Fruit fly (Drosophila melanogaster) Kc167 (cell line): ENCODE measurements around the gene Mgstl.

Experiments
- Myc ChIP-seq: fragments of >200 bp; optimal IDR thresholded peaks from 2 replicates; lab custom pipeline; 2017; ENCODE audit warnings: missing external identifiers
- Sin3A ChIP-seq: fragments of >200 bp; optimal IDR thresholded peaks from 2 replicates; lab custom pipeline; 2018; ENCODE audit warnings: missing external identifiers
- h ChIP-seq: fragments of >200 bp; optimal IDR thresholded peaks from 3 replicates; lab custom pipeline; 2018; ENCODE audit warnings: missing external identifiers
- insv ChIP-seq: fragments of >200 bp; optimal IDR thresholded peaks from 3 replicates; lab custom pipeline; 2018; ENCODE audit warnings: missing external identifiers
- psq ChIP-seq: fragments of >200 bp; optimal IDR thresholded peaks from 2 replicates; lab custom pipeline; 2017; ENCODE audit warnings: missing external identifiers
- ttk ChIP-seq: sonication (Bioruptor generic); optimal IDR thresholded peaks from 2 replicates; lab custom pipeline; 2017; ENCODE audit warnings: missing external identifiers

Gene Mgstl

dm6 chrX:21041825-21042224 lies at the start of gene Mgstl:
TSS of gene Mgstl (plus strand) at chrX:21042125.
- TF ChIP-seq Myc (lab: Kevin White, UChicago) (no peak), Sin3A (lab: Kevin White, UChicago) (no peak), h (no peak), ttk (lab: Kevin White, UChicago) (no peak), insv (lab: Kevin White, UChicago) (no peak), psq (lab: Kevin White, UChicago) (no peak)

DNA sequence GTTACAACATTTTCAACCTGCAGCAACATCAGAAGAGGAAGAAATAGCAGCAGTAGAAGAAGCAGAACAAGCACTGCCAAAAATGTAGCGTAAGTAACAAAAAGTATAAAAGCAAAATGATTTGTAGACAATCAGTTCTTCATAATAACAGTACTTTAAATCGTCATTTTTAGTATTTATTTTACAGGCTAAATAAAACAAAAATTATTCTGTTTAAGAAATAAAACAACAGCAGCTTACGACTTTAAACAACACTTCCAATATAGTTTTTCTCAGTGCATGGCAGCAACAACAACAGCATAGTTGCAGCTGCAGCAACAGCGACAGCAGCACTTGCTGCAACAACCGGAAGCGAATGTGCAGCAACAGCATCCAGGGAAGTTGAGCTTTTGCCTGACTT lies 31.4 kb upstream of the Mgstl start:
- TF ChIP-seq Myc (lab: Kevin White, UChicago) (no peak), ttk (lab: Kevin White, UChicago) (no peak), h (no peak), Sin3A (lab: Kevin White, UChicago) (no peak), insv (lab: Kevin White, UChicago) (no peak), psq (lab: Kevin White, UChicago) (no peak)

DNA sequence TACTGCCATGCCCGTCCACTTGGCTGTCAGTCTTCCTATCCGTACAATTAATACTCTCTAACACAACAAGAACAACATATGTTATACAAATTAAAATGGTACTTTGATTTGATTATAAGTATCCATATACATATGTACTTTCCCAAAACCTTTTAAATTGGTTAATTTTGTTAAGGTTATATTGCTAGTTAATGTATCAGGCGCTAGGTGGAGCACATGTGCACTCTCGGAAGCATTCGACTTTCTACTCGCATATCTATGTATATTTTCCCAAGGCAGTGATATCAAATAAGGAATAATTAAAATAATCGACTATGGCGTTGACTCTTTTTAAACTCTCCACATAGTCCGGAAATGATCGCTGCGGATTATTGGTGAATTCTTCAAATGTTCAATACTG lies 24.4 kb upstream of the Mgstl start:
- TF ChIP-seq ttk (lab: Kevin White, UChicago) (no peak), Sin3A (lab: Kevin White, UChicago) (no peak), h (no peak)

DNA sequence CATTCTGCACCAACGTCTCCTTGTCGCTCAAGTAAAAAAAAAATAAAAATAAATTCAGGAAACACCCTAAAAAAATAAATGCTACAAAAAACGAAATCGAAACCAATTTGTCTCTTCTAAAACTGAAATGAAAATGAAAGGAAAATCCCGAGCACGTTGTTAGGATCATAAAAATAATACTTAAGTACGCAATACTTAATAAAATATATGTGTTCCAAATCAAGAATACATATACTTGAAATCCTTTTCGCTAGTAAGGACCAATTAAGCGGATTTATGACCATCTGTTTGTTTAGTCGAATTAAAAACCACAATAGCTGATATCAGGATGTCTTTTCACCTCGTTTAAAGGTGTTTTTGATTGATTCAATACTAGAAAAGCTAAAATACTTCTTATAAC lies 16.1 kb upstream of the Mgstl start, which contains the start of gene r-cup:
Gene r-cup (minus strand): TSS at position 101 of the 400 bp plus-strand sequence.
- TF ChIP-seq ttk (lab: Kevin White, UChicago) (no peak), Myc (lab: Kevin White, UChicago) (no peak), h (no peak), psq (lab: Kevin White, UChicago) (no peak), Sin3A (lab: Kevin White, UChicago) (no peak), insv (lab: Kevin White, UChicago) (no peak)

DNA sequence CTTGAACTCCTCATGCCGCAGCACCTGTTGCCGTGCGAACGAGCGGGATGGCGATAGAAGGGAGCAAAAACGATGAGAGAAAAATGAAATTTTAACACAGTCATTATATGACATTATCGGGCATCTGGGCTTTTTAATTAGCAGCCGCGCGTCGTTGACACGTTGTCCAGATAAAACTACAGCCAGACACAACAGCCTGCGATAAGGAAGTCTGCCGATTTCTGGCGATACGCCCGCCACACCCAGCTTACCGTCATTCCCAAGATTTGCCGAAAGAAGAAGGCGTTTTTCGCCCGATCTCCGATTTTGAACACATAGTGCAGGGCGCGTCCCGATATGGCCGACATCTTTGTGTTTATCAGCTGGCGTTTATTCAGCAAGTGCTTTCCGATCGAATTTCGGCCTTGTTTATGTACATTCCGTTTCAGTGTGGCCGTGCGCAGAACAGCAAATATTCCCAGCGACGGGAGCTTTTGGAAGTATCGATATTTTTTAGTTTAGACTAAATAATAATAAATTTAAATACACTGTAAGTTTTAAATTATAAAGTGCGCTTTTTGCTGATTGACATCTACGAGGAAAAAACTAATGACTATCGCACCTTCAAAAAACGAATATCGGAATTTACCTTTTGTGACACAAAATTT lies 13.9 kb upstream of the Mgstl start, which contains the start of gene CG1532:
Gene CG1532 (minus strand): TSS at position 433 of the 647 bp plus-strand sequence.
- TF ChIP-seq h (no peak), psq (lab: Kevin White, UChicago) (no peak), ttk (lab: Kevin White, UChicago) (no peak), Myc (lab: Kevin White, UChicago) (no peak), insv (lab: Kevin White, UChicago) (no peak), Sin3A (lab: Kevin White, UChicago) (no peak)

dm6 chrX:21031819-21032261 lies 10.1 kb upstream of the Mgstl start, which contains the start of gene CG1529:
TSS of gene CG1529 (minus strand) at chrX:21031950.
- TF ChIP-seq h (no peak), ttk (lab: Kevin White, UChicago) (no peak), insv (lab: Kevin White, UChicago) (no peak), Myc (lab: Kevin White, UChicago) (no peak), psq (lab: Kevin White, UChicago) (no peak), Sin3A (lab: Kevin White, UChicago) (no peak)

DNA sequence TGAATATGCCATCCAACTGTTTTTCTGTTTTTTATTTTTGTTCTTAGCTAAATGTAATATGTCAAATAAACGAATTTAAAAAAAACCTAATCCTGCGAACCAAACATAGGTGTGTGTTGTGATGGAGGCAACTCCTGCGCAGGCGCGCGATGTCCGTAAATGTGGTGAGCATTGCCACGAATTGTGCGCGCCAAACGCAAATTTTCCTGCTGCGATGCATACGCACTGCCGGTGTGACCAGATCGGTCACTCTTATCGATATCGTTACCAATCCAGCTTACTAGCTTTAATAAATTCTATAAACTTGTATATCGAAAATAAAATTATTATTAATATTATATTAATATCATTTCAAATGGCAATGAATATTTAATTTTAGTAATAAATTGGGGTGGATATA lies 7.3 kb upstream of the Mgstl start:
- TF ChIP-seq Sin3A (lab: Kevin White, UChicago) = no peak
- no peak for TF ChIP-seq insv (lab: Kevin White, UChicago)
- TF ChIP-seq ttk (lab: Kevin White, UChicago) = no peak
- TF ChIP-seq Myc (lab: Kevin White, UChicago) = no peak
- no peak for TF ChIP-seq h
- TF ChIP-seq psq (lab: Kevin White, UChicago) = no peak

DNA sequence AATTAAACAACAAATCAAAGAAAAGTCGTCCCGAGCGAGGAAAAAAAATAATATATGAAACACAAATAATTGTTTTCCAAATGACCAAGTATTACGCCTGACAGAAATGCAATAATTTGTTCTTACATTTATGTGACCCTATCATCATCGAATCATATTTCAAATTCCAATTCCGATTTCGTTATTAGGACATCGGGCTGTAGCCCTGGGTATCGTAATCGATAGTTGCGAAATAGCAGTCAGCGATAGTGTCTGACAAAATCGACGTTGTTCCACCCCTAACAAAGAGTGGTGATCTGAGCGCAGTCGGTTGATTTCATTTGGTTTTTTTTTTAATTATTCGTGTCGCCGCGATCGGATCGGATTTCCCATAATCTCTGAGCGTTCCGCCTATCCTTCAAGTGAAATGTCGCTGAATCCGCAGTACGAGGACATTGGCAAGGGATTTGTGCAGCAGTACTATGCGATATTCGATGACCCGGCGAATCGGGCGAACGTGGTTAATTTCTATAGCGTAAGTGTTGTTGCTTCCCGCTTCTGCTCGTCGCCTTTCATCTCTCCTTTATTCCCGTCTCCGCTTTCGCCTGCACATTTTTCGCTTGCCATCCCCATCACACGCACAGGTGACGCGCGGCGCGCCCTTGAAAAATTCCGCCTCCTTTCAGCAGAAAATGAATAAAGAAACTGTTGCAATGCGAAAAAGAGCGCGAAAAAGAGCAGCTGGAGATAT lies 6.6 kb upstream of the Mgstl start, which contains the start of gene Ntf-2:
Gene Ntf-2 (plus strand): TSS at position 262 of the 730 bp plus-strand sequence.
- no peak for TF ChIP-seq Sin3A (lab: Kevin White, UChicago)
- no peak for TF ChIP-seq insv (lab: Kevin White, UChicago)
- TF ChIP-seq h = no peak
- no peak for TF ChIP-seq ttk (lab: Kevin White, UChicago)
- no peak for TF ChIP-seq Myc (lab: Kevin White, UChicago)
- TF ChIP-seq psq (lab: Kevin White, UChicago) = no peak

- TF ChIP-seq insv (lab: Kevin White, UChicago) = no peak
- TF ChIP-seq ttk (lab: Kevin White, UChicago) = no peak
- no peak for TF ChIP-seq Myc (lab: Kevin White, UChicago)
- TF ChIP-seq psq (lab: Kevin White, UChicago) = no peak
- no peak for TF ChIP-seq h
- no peak for TF ChIP-seq Sin3A (lab: Kevin White, UChicago)
These were observed 6.0 kb upstream of the Mgstl start for dm6 chrX:21035938-21036324.

DNA sequence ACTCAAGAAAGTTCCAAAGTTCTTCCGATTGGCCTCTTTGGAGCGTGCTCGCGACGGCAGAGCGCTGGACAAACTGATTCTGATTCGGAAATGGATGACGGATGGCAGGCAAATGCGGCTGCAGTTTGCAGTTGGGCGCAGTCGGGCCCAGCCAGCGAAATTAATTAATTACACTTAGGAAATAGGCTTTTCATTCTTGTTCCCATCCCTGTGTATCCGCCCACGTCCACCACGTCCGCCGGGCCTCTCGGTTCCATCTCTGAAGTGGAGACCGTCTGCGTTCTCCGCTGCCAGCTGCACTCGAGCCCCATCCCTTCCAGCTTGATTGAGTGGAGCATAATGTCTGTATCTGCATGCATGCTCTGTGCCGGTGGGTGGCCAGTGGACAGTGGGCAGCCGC lies 1.4 kb upstream of the Mgstl start, which contains the start of gene CG15449:
Gene CG15449 (minus strand): TSS at position 101 of the 400 bp plus-strand sequence.
- TF ChIP-seq psq (lab: Kevin White, UChicago) (no peak), Sin3A (lab: Kevin White, UChicago) (no peak), ttk (lab: Kevin White, UChicago) (no peak), insv (lab: Kevin White, UChicago) (no peak), h (no peak), Myc (lab: Kevin White, UChicago) (no peak)

- TF ChIP-seq Sin3A (lab: Kevin White, UChicago) = no peak
- no peak for TF ChIP-seq Myc (lab: Kevin White, UChicago)
- TF ChIP-seq ttk (lab: Kevin White, UChicago) = no peak
- TF ChIP-seq psq (lab: Kevin White, UChicago) = no peak
- TF ChIP-seq h = no peak
- no peak for TF ChIP-seq insv (lab: Kevin White, UChicago)
These were observed 951 bp downstream of the Mgstl start for dm6 chrX:21042638-21043513.
